Worm (Caenorhabditis elegans) whole organism, early embryonic: Measurements from ENCODE around the gene vars-1.

Experiments used
- B0310.2 ChIP-seq: sonication (generic microtip); optimal IDR thresholded peaks from 2 replicates; lab custom pipeline; 2016; ENCODE audit warnings: mild to moderate bottlenecking, missing genetic modification characterization, missing compliant biosample characterization
- F13C5.2 ChIP-seq: sonication (generic microtip); optimal IDR thresholded peaks from 2 replicates; lab custom pipeline; 2017; ENCODE audit warnings: mild to moderate bottlenecking, missing genetic modification characterization, inconsistent platforms, missing compliant biosample characterization
- ceh-36 ChIP-seq: sonication (generic microtip); optimal IDR thresholded peaks from 2 replicates; lab custom pipeline; 2016; ENCODE audit warnings: missing genetic modification characterization, inconsistent platforms, missing compliant biosample characterization
- hmbx-1 ChIP-seq: sonication (generic microtip); optimal IDR thresholded peaks from 2 replicates; lab custom pipeline; 2016; ENCODE audit warnings: mild to moderate bottlenecking, missing genetic modification characterization, missing compliant biosample characterization
- pes-1 ChIP-seq: fragments of 200-800 bp; sonication (Bioruptor generic); IDR thresholded peaks from 2 replicates; pipeline ENCODE4 v1.3.6; 2022; ENCODE audit warnings: missing genetic modification reagents, missing genetic modification characterization, missing compliant biosample characterization
- sea-1 ChIP-seq: fragments of 200-800 bp; sonication (Bioruptor generic); conservative IDR thresholded peaks from 2 replicates; pipeline ENCODE4 v1.3.6; 2022; ENCODE audit warnings: missing genetic modification characterization, missing compliant biosample characterization

DNA sequence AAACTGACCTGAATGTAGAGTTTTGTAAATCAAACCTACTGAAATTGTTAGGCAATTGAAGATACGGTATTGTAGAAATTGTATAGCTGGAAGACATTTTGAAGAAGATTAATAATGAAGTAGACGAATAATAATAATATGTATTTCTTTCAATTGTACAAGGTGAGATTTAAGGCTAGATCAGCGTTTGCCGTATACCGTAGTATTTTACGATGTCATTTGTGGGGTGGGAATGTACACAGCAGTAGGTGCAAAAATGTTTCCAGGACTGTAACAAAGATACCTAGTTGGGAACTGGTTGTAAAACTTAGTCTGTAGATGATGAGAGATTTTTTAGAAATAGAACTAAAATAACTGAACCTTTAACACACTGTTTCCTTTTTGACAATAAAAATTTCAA lies 36.6 kb upstream of the vars-1 start, which contains the start of gene ceh-76:
- TF ChIP-seq hmbx-1 (tag; lab: Kevin White, UChicago) (no peak), sea-1 (GFP tag; lab: Robert Waterston, UW) (no peak), ceh-36 (tag; lab: Kevin White, UChicago) (no peak), F13C5.2 (no peak), B0310.2 (tag; lab: Kevin White, UChicago) (no peak), pes-1 (no peak)
